Fruit fly (Drosophila melanogaster): ENCODE results near the gene Bulli.
A peak's percentile ranks its signal among the peaks of the same experiment; 100 is the strongest.

Gene Bulli

dm6 chr3L:6494928-6495806, 6.7 kb downstream of the Bulli start, which contains the start of the genes Vps8 and sfl (continued):
- peak; percentile 51 for TF ChIP-seq CG17829 (tag; optimal IDR thresholded peaks at IDR 0.05)
- no peak for TF ChIP-seq CG9437 (GFP tag; optimal IDR thresholded peaks at IDR 0.05)
- TF ChIP-seq twi (tag; optimal IDR thresholded peaks at IDR 0.05): peak; percentile 3
- TF ChIP-seq CG14710 (tag; optimal IDR thresholded peaks at IDR 0.05): peak; percentile 69
- TF ChIP-seq Fer3 (tag; optimal IDR thresholded peaks at IDR 0.05): no peak
- peak; percentile 58; the same call in 2 of the 3 replicates for TF ChIP-seq CG17361 (GFP tag; IDR thresholded peaks at IDR 0.05)
- TF ChIP-seq YL-1 (GFP tag; optimal IDR thresholded peaks at IDR 0.05): peak; percentile 45
- TF ChIP-seq sens-2 (GFP tag; IDR thresholded peaks at IDR 0.05): no peak
- peak; percentile 21 for TF ChIP-seq CG3281 (GFP tag; optimal IDR thresholded peaks at IDR 0.05)
- TF ChIP-seq Sox100B (GFP tag; optimal IDR thresholded peaks at IDR 0.05): peak; percentile 26
- TF ChIP-seq onecut (GFP tag; IDR thresholded peaks at IDR 0.05): no peak
- peak; percentile 7; the same call in 1 of the 2 replicates for TF ChIP-seq Adf1 (GFP tag; IDR thresholded peaks at IDR 0.05)
- TF ChIP-seq CG2712 (tag; optimal IDR thresholded peaks at IDR 0.05): peak; percentile 32
- TF ChIP-seq pros (GFP tag; optimal IDR thresholded peaks at IDR 0.05): no peak
- TF ChIP-seq Hr78 (GFP tag; optimal IDR thresholded peaks at IDR 0.05): no peak
- peak; percentile 52 for TF ChIP-seq Hmr (GFP tag; optimal IDR thresholded peaks at IDR 0.05)
- TF ChIP-seq ttk (GFP tag; IDR thresholded peaks at IDR 0.05): no peak
- TF ChIP-seq Aef1 (GFP tag; IDR thresholded peaks at IDR 0.05): no peak
- no peak for TF ChIP-seq CG9609 (GFP tag; optimal IDR thresholded peaks at IDR 0.05)
- TF ChIP-seq CG16863 (GFP tag; optimal IDR thresholded peaks at IDR 0.05): no peak
- peak; percentile 15 for TF ChIP-seq her (GFP tag; optimal IDR thresholded peaks at IDR 0.05)
- TF ChIP-seq Spps (tag; optimal IDR thresholded peaks at IDR 0.05): no peak
- no peak for TF ChIP-seq cad (GFP tag; optimal IDR thresholded peaks at IDR 0.05)
- TF ChIP-seq CG10209 (GFP tag; optimal IDR thresholded peaks at IDR 0.05): no peak
- TF ChIP-seq CG12104 (GFP tag; optimal IDR thresholded peaks at IDR 0.05): peak; percentile 43
- no peak for TF ChIP-seq corto (GFP tag; optimal IDR thresholded peaks at IDR 0.05)
- peak; percentile 51 for TF ChIP-seq CG34376 (GFP tag; optimal IDR thresholded peaks at IDR 0.05)
- no peak for TF ChIP-seq lov (optimal IDR thresholded peaks at IDR 0.05)
- TF ChIP-seq lov (GFP tag; IDR thresholded peaks at IDR 0.05): 0 out of 3 replicates have a peak, but pooled peaks have one; percentile 47
- TF ChIP-seq so (GFP tag; IDR thresholded peaks at IDR 0.05): no peak
- no peak for TF ChIP-seq CG15011 (GFP tag; optimal IDR thresholded peaks at IDR 0.05)
- no peak for TF ChIP-seq CG18764 (GFP tag; optimal IDR thresholded peaks at IDR 0.05)
- TF ChIP-seq Bteb2 (GFP tag; optimal IDR thresholded peaks at IDR 0.05): peak; percentile 8
- TF ChIP-seq CG18476 (GFP tag; optimal IDR thresholded peaks at IDR 0.05): peak; percentile 30
- peak; percentile 42 for TF ChIP-seq Nf-YC (tag; optimal IDR thresholded peaks at IDR 0.05)
- TF ChIP-seq Tbp (GFP tag; optimal IDR thresholded peaks at IDR 0.05): no peak
- 0 out of 2 replicates have a peak, but pooled peaks have one; percentile 21 for TF ChIP-seq CG3847 (GFP tag; IDR thresholded peaks at IDR 0.05)
- no peak for TF ChIP-seq Lpt (GFP tag; optimal IDR thresholded peaks at IDR 0.05)
- TF ChIP-seq kah (GFP tag; optimal IDR thresholded peaks at IDR 0.05): no peak
- no peak for TF ChIP-seq CG1832 (GFP tag; optimal IDR thresholded peaks at IDR 0.05)
- no peak for TF ChIP-seq usp (GFP tag; optimal IDR thresholded peaks at IDR 0.05)
- TF ChIP-seq CG5953 (GFP tag; IDR thresholded peaks at IDR 0.05): no peak
- no peak for TF ChIP-seq luna (GFP tag; optimal IDR thresholded peaks at IDR 0.05)
- TF ChIP-seq cas (GFP tag; IDR thresholded peaks at IDR 0.05): no peak
- TF ChIP-seq CG15601 (tag; optimal IDR thresholded peaks at IDR 0.05): peak; percentile 4
- TF ChIP-seq Doc2 (GFP tag; IDR thresholded peaks at IDR 0.05): no peak
- peak; percentile 25 for TF ChIP-seq CG7556 (GFP tag; optimal IDR thresholded peaks at IDR 0.05)
- 0 out of 2 replicates have a peak, but pooled peaks have one; percentile 39 for TF ChIP-seq klu (GFP tag; IDR thresholded peaks at IDR 0.05)
- TF ChIP-seq toy (GFP tag; IDR thresholded peaks at IDR 0.05): no peak
- no peak for TF ChIP-seq dm (GFP tag; optimal IDR thresholded peaks at IDR 0.05)

Data from whole organism, embryonic.